Worm (Caenorhabditis elegans) whole organism, L2 larva: ENCODE data around the gene nhr-26.

ENCODE experiments used
- nhr-25 ChIP-seq: fragments of 150-350 bp; sonication (generic microtip); optimal IDR thresholded peaks from 3 replicates; lab custom pipeline; 2014; ENCODE audit warnings: missing biosample characterization, missing genetic modification characterization
- sem-4 ChIP-seq: fragments of 150-350 bp; optimal IDR thresholded peaks from 2 replicates; lab custom pipeline; 2014; ENCODE audit warnings: missing biosample characterization, missing genetic modification reagents, missing genetic modification characterization

nhr-26 gene

ce11 chrX:12645846-12646245 is 54.4 kb downstream of the nhr-26 start:
- TF ChIP-seq sem-4 (no peak), nhr-25 (peak; percentile 2)
